Worm (Caenorhabditis elegans): ENCODE results near the gene F43G6.8.

F43G6.8 gene

DNA sequence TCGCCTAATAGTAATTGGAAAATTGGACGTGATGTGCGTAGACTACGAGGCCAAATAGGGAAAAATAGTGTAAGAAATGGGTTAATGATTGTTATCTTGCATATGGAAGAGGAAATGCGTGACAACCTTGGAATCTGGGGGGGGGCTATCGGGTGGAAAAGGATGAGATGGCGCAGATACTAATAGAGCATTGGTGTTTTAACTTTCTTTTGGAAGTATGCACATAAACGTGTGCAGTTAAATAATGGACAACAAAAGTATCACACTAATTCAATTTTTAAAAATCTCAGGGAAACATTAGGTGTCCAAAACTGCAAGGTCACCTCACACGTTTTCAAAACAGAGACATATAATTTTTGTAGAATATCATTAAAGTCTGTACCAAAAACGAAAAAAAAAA, 5.9 kb upstream of the F43G6.8 start, which contains the start of gene Y6D1A.2:
TSS of gene Y6D1A.2 (minus strand) at position 101 of the 400 bp plus-strand sequence.
- TF ChIP-seq aly-1 (tag; optimal IDR thresholded peaks at IDR 0.05) (no peak), F13C5.2 (tag; optimal IDR thresholded peaks at IDR 0.05) (no peak), hnd-1 (tag; optimal IDR thresholded peaks at IDR 0.05) (no peak), pes-1 (GFP tag; IDR thresholded peaks at IDR 0.05) (no peak), hmg-4 (GFP tag; optimal IDR thresholded peaks at IDR 0.05) (no peak), ama-1 (optimal IDR thresholded peaks at IDR 0.05) (no peak), B0310.2 (tag; optimal IDR thresholded peaks at IDR 0.05) (no peak), ets-7 (tag; optimal IDR thresholded peaks at IDR 0.05) (no peak), tbx-11 (GFP tag; IDR thresholded peaks at IDR 0.05) (no peak), sea-1 (GFP tag; conservative IDR thresholded peaks at IDR 0.05) (no peak), scrt-1 (GFP tag; IDR thresholded peaks at IDR 0.05) (no peak), tra-4 (tag; optimal IDR thresholded peaks at IDR 0.05) (no peak)

DNA sequence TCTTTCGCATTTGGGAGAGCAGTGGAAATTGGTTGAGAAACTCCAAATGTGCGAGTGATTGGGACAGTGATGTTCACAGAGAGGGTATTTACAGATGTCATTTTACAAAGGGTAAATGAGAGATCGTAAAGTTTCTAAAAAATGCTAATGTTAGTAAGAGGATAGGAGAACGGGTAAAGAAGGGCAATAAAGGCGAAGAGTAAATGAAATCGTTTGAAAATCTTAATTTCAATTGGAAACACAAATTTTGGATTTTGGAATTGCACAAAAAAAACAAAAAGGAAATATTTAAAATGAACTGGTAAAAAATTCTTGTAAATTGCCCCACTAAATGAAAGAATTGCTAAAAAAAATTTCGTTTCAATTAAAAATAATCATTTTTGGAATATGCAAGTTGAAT, 2.6 kb upstream of the F43G6.8 start, which contains the start of gene pap-3:
TSS of gene pap-3 (minus strand) at position 101 of the 400 bp plus-strand sequence.
- TF ChIP-seq hnd-1 (tag; optimal IDR thresholded peaks at IDR 0.05) = no peak
- TF ChIP-seq tbx-11 (GFP tag; IDR thresholded peaks at IDR 0.05) = no peak
- TF ChIP-seq tbx-37 (GFP tag; conservative IDR thresholded peaks at IDR 0.05) = no peak
- no peak for TF ChIP-seq F13C5.2 (tag; optimal IDR thresholded peaks at IDR 0.05)
- no peak for TF ChIP-seq ets-7 (tag; optimal IDR thresholded peaks at IDR 0.05)
- TF ChIP-seq ceh-13 (GFP tag; optimal IDR thresholded peaks at IDR 0.05) = no peak
- TF ChIP-seq ceh-36 (tag; optimal IDR thresholded peaks at IDR 0.05) = no peak
- no peak for TF ChIP-seq ama-1 (optimal IDR thresholded peaks at IDR 0.05)
- no peak for TF ChIP-seq flt-1 (GFP tag; IDR thresholded peaks at IDR 0.05)
- no peak for TF ChIP-seq B0310.2 (tag; optimal IDR thresholded peaks at IDR 0.05)
- no peak for TF ChIP-seq sea-1 (GFP tag; conservative IDR thresholded peaks at IDR 0.05)
- no peak for TF ChIP-seq pes-1 (GFP tag; IDR thresholded peaks at IDR 0.05)
- no peak for TF ChIP-seq tra-4 (tag; optimal IDR thresholded peaks at IDR 0.05)
- TF ChIP-seq hmbx-1 (tag; optimal IDR thresholded peaks at IDR 0.05) = no peak
- TF ChIP-seq scrt-1 (GFP tag; IDR thresholded peaks at IDR 0.05) = no peak
- TF ChIP-seq hmg-4 (GFP tag; optimal IDR thresholded peaks at IDR 0.05) = no peak
- no peak for TF ChIP-seq aly-1 (tag; optimal IDR thresholded peaks at IDR 0.05)

DNA sequence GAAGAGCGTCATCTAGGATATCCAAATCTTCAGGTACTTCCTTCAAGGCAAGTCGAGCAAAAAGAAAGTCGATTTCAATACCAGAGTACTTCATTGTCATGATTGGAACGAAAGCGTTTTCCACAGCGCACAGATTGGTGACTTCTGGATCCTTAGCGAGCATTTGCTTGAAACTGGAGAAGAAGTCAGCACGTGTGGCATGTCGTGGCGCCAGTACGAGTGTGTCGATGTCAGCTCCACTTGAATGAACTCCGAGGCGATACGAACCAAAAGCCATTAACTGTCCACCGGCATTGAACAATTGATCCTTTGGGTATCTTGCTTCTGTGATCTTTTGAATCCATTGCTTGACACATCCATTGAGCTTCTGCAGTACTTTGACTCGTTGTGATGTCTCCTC, 2.1 kb upstream of the F43G6.8 start:
- TF ChIP-seq tra-4 (tag; optimal IDR thresholded peaks at IDR 0.05) = no peak
- TF ChIP-seq flt-1 (GFP tag; IDR thresholded peaks at IDR 0.05) = no peak
- TF ChIP-seq tbx-11 (GFP tag; IDR thresholded peaks at IDR 0.05) = no peak
- no peak for TF ChIP-seq ets-7 (tag; optimal IDR thresholded peaks at IDR 0.05)
- TF ChIP-seq aly-1 (tag; optimal IDR thresholded peaks at IDR 0.05) = no peak
- TF ChIP-seq hnd-1 (tag; optimal IDR thresholded peaks at IDR 0.05) = no peak
- TF ChIP-seq tbx-37 (GFP tag; conservative IDR thresholded peaks at IDR 0.05) = no peak
- no peak for TF ChIP-seq scrt-1 (GFP tag; IDR thresholded peaks at IDR 0.05)
- no peak for TF ChIP-seq B0310.2 (tag; optimal IDR thresholded peaks at IDR 0.05)
- no peak for TF ChIP-seq pes-1 (GFP tag; IDR thresholded peaks at IDR 0.05)
- no peak for TF ChIP-seq F13C5.2 (tag; optimal IDR thresholded peaks at IDR 0.05)

DNA sequence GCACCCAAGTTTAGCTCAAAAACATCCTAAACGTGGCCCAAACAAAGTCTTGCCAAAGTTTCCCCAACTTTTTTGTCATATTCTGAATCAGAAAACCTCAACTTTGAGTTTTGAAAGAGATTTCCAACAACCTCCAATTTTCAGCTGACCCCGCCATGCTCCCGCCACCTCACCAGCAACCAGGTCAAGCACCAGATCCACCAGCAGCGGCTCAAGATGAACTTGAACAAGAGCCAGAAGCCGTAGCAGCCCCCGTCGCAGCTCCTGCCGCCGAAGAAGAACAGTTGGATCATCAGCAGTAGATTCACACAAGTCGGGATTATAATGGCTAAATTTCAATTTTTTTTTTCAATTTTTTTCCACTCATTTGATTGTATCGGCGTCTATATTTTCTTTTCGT, 2.7 kb downstream of the F43G6.8 start:
- TF ChIP-seq hmg-4 (GFP tag; optimal IDR thresholded peaks at IDR 0.05) = no peak
- TF ChIP-seq sea-1 (GFP tag; conservative IDR thresholded peaks at IDR 0.05) = no peak
- TF ChIP-seq ceh-13 (GFP tag; optimal IDR thresholded peaks at IDR 0.05) = no peak
- no peak for TF ChIP-seq ets-7 (tag; optimal IDR thresholded peaks at IDR 0.05)
- TF ChIP-seq tbx-11 (GFP tag; IDR thresholded peaks at IDR 0.05) = no peak
- TF ChIP-seq aly-1 (tag; optimal IDR thresholded peaks at IDR 0.05) = no peak
- no peak for TF ChIP-seq B0310.2 (tag; optimal IDR thresholded peaks at IDR 0.05)
- no peak for TF ChIP-seq F13C5.2 (tag; optimal IDR thresholded peaks at IDR 0.05)
- no peak for TF ChIP-seq tra-4 (tag; optimal IDR thresholded peaks at IDR 0.05)
- no peak for TF ChIP-seq ama-1 (optimal IDR thresholded peaks at IDR 0.05)
- no peak for TF ChIP-seq hmbx-1 (tag; optimal IDR thresholded peaks at IDR 0.05)
- no peak for TF ChIP-seq flt-1 (GFP tag; IDR thresholded peaks at IDR 0.05)
- TF ChIP-seq ceh-36 (tag; optimal IDR thresholded peaks at IDR 0.05) = no peak
- TF ChIP-seq tbx-37 (GFP tag; conservative IDR thresholded peaks at IDR 0.05) = no peak
- no peak for TF ChIP-seq pes-1 (GFP tag; IDR thresholded peaks at IDR 0.05)

DNA sequence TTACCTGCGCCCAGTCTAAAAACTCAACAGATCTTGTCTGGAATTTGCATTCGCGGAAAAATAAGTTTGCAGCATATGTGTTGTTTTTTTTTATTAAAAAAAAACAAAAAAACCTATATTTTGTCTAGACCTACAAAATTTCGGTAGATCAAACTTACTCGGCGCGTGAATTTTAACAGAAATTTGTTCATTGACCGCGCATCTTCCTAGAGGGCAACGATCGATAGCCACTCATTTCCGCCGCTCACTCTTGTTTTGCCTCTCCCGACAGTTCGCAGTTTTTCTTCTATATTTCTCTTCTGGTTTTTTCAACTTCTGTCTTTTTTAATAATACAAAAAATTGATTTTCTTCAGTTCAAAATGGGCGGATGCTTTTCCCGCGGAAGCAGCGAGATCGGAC, 3.5 kb downstream of the F43G6.8 start, which contains the start of gene F43G6.7:
TSS of gene F43G6.7 (plus strand) at position 355 of the 400 bp plus-strand sequence.
- no peak for TF ChIP-seq tra-4 (tag; optimal IDR thresholded peaks at IDR 0.05)
- TF ChIP-seq hnd-1 (tag; optimal IDR thresholded peaks at IDR 0.05) = no peak

DNA sequence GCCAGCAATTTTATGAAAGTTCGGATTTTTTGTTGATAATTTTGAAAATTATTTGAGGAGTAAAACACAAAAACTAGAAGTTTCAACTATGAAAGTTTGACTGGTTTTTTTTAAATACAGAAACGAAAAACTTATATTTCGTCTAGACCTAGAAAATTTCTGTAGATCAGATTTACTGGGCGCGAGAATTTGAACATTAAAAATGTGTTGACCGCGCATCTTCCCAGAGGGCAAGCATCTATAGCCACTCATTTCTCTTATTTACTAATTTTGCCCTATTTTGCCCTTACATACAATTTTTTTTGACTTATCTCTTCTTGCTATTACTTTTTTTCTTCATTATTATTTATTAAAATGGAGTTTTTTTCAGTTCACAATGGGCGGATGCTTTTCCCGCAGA, 4.9 kb downstream of the F43G6.8 start, which contains the start of gene F43G6.10:
TSS of gene F43G6.10 (plus strand) at position 371 of the 400 bp plus-strand sequence.
- TF ChIP-seq pes-1 (GFP tag; IDR thresholded peaks at IDR 0.05) = no peak
- no peak for TF ChIP-seq tbx-11 (GFP tag; IDR thresholded peaks at IDR 0.05)
- TF ChIP-seq F13C5.2 (tag; optimal IDR thresholded peaks at IDR 0.05) = no peak
- no peak for TF ChIP-seq ceh-36 (tag; optimal IDR thresholded peaks at IDR 0.05)
- TF ChIP-seq B0310.2 (tag; optimal IDR thresholded peaks at IDR 0.05) = no peak
- TF ChIP-seq ets-7 (tag; optimal IDR thresholded peaks at IDR 0.05) = no peak
- no peak for TF ChIP-seq hmbx-1 (tag; optimal IDR thresholded peaks at IDR 0.05)
- TF ChIP-seq sea-1 (GFP tag; conservative IDR thresholded peaks at IDR 0.05) = no peak
- no peak for TF ChIP-seq scrt-1 (GFP tag; IDR thresholded peaks at IDR 0.05)
- no peak for TF ChIP-seq aly-1 (tag; optimal IDR thresholded peaks at IDR 0.05)
- no peak for TF ChIP-seq ceh-13 (GFP tag; optimal IDR thresholded peaks at IDR 0.05)
- TF ChIP-seq ama-1 (optimal IDR thresholded peaks at IDR 0.05) = no peak
- no peak for TF ChIP-seq flt-1 (GFP tag; IDR thresholded peaks at IDR 0.05)
- no peak for TF ChIP-seq hnd-1 (tag; optimal IDR thresholded peaks at IDR 0.05)
- no peak for TF ChIP-seq tra-4 (tag; optimal IDR thresholded peaks at IDR 0.05)
- TF ChIP-seq tbx-37 (GFP tag; conservative IDR thresholded peaks at IDR 0.05) = no peak
- no peak for TF ChIP-seq hmg-4 (GFP tag; optimal IDR thresholded peaks at IDR 0.05)

DNA sequence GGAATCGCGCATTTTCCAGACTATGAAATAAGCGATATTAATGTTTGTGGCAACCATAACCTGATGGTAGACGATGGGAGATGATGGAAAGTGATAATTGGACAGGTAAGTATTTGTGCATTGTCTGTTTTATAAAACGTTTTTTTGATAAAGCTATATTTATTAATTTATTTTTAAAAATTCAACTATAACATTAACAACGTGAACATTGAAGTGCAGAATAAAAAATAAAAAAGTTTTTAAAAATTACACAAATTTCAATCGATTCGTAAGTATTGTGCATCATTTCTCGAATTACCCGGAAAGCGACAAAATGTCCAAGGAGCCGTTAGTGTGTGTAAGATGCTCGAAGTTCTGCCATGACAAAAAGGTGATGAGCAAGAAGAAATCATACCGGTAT, 7.6 kb downstream of the F43G6.8 start, which contains the start of gene jmjd-1.1:
TSS of gene jmjd-1.1 (plus strand) at position 301 of the 400 bp plus-strand sequence.
- TF ChIP-seq scrt-1 (GFP tag; IDR thresholded peaks at IDR 0.05) (no peak), sea-1 (GFP tag; conservative IDR thresholded peaks at IDR 0.05) (no peak), ceh-36 (tag; optimal IDR thresholded peaks at IDR 0.05) (no peak), F13C5.2 (tag; optimal IDR thresholded peaks at IDR 0.05) (no peak), hmg-4 (GFP tag; optimal IDR thresholded peaks at IDR 0.05) (no peak), ets-7 (tag; optimal IDR thresholded peaks at IDR 0.05) (no peak), pes-1 (GFP tag; IDR thresholded peaks at IDR 0.05) (no peak), ceh-13 (GFP tag; optimal IDR thresholded peaks at IDR 0.05) (no peak), tbx-11 (GFP tag; IDR thresholded peaks at IDR 0.05) (no peak), hnd-1 (tag; optimal IDR thresholded peaks at IDR 0.05) (no peak), hmbx-1 (tag; optimal IDR thresholded peaks at IDR 0.05) (no peak)

Data from whole organism, early embryonic.